Worm (Caenorhabditis elegans): Measurements from ENCODE around the gene B0244.15.
A peak's percentile ranks its signal among the peaks of the same experiment; 100 is the strongest.

Gene B0244.15

ce11 chrIII:5708024-5708423 is 35.2 kb upstream of the B0244.15 start (continued):
- no peak for TF ChIP-seq tra-1 (GFP tag; IDR thresholded peaks at IDR 0.05)

- TF ChIP-seq snpc-4 (tag; optimal IDR thresholded peaks at IDR 0.05) (no peak), Y75B8A.6 (GFP tag; IDR thresholded peaks at IDR 0.05) (no peak)
Measured at ce11 chrIII:5709224-5709623, 34.0 kb upstream of the B0244.15 start, which contains the start of gene hpo-28. Gene hpo-28, minus strand, starts transcription at chrIII:5709324.

ce11 chrIII:5710045-5710444 is 33.1 kb upstream of the B0244.15 start, which contains the start of gene B0336.12:
Gene B0336.12, minus strand, starts transcription at chrIII:5710145.
- TF ChIP-seq lin-38 (GFP tag; IDR thresholded peaks at IDR 0.05) (0 out of 2 replicates have a peak, but pooled peaks have one; percentile 22), vab-7 (GFP tag; IDR thresholded peaks at IDR 0.05) (no peak), set-16 (GFP tag; IDR thresholded peaks at IDR 0.05) (no peak)

ce11 chrIII:5710676-5711075 is 32.5 kb upstream of the B0244.15 start:
- TF ChIP-seq ztf-7 (tag; optimal IDR thresholded peaks at IDR 0.05) (no peak), dmd-9 (GFP tag; IDR thresholded peaks at IDR 0.05) (no peak), pqm-1 (tag; optimal IDR thresholded peaks at IDR 0.05) (peak; percentile 4), mes-2 (tag; optimal IDR thresholded peaks at IDR 0.05; ENCODE audit: poor library complexity, severe bottlenecking) (peak; percentile 41), mdt-29 (GFP tag; IDR thresholded peaks at IDR 0.05) (no peak), mxl-3 (GFP tag; optimal IDR thresholded peaks at IDR 0.05) (peak; percentile 95), nhr-76 (tag; optimal IDR thresholded peaks at IDR 0.05) (no peak), dmd-6 (GFP tag; IDR thresholded peaks at IDR 0.05) (peak; percentile 30; the same call in 1 of the 2 replicates), D1046.2 (GFP tag; IDR thresholded peaks at IDR 0.05) (no peak), zfp-2 (tag; optimal IDR thresholded peaks at IDR 0.05) (no peak), lin-38 (GFP tag; IDR thresholded peaks at IDR 0.05) (no peak), set-16 (GFP tag; IDR thresholded peaks at IDR 0.05) (no peak), madf-5 (GFP tag; IDR thresholded peaks at IDR 0.05) (no peak), daf-16 (GFP tag; optimal IDR thresholded peaks at IDR 0.05) (no peak), daf-16 (tag; optimal IDR thresholded peaks at IDR 0.05) (no peak), lin-15B (tag; optimal IDR thresholded peaks at IDR 0.05) (no peak), nhr-111 (GFP tag; optimal IDR thresholded peaks at IDR 0.05) (no peak), Y5F2A.4 (GFP tag; optimal IDR thresholded peaks at IDR 0.05) (no peak), ama-1 (optimal IDR thresholded peaks at IDR 0.05) (peak; percentile 51), egl-43 (GFP tag; IDR thresholded peaks at IDR 0.05) (no peak), nhr-25 (tag; optimal IDR thresholded peaks at IDR 0.05; ENCODE audit: borderline replicate concordance, insufficient read depth) (no peak), nhr-28 (tag; optimal IDR thresholded peaks at IDR 0.05) (peak; percentile 86), gei-8 (GFP tag; optimal IDR thresholded peaks at IDR 0.05) (no peak), lsy-2 (tag; optimal IDR thresholded peaks at IDR 0.05) (peak; percentile 59 to 81), ceh-32 (tag; optimal IDR thresholded peaks at IDR 0.05; ENCODE audit: poor library complexity) (no peak), mep-1 (tag; optimal IDR thresholded peaks at IDR 0.05) (peak; percentile 53), pha-4 (GFP tag; IDR thresholded peaks at IDR 0.05) (no peak), pha-4 (tag; optimal IDR thresholded peaks at IDR 0.05) (no peak), cey-2 (tag; optimal IDR thresholded peaks at IDR 0.05; ENCODE audit: borderline replicate concordance, insufficient read depth) (no peak), ceh-82 (tag; optimal IDR thresholded peaks at IDR 0.05) (no peak), mdl-1 (tag; optimal IDR thresholded peaks at IDR 0.05) (peak in 1 of 2 experiments; percentile 80), lin-13 (GFP tag; optimal IDR thresholded peaks at IDR 0.05) (no peak), vab-7 (GFP tag; IDR thresholded peaks at IDR 0.05) (no peak), spr-3 (GFP tag; optimal IDR thresholded peaks at IDR 0.05) (no peak), snpc-1.2 (GFP tag; IDR thresholded peaks at IDR 0.05) (no peak), ztf-11 (tag; optimal IDR thresholded peaks at IDR 0.05) (no peak), aly-2 (tag; optimal IDR thresholded peaks at IDR 0.05) (no peak), nhr-41 (GFP tag; IDR thresholded peaks at IDR 0.05) (0 out of 2 replicates have a peak, but pooled peaks have one; percentile 26), hmg-1.1 (GFP tag; IDR thresholded peaks at IDR 0.05) (0 out of 2 replicates have a peak, but pooled peaks have one; percentile 37), fos-1 (tag; optimal IDR thresholded peaks at IDR 0.05) (no peak), sdz-12 (GFP tag; optimal IDR thresholded peaks at IDR 0.05) (no peak), lin-39 (tag; optimal IDR thresholded peaks at IDR 0.05) (no peak)

All from whole organism, L4 larva.